Worm (Caenorhabditis elegans) whole organism, L1 larva: Measurements from ENCODE around the gene clec-247.

Experiments used
- C04F5.9 ChIP-seq: sonication (generic microtip); optimal IDR thresholded peaks from 2 replicates; lab custom pipeline; 2016; ENCODE audit warnings: missing genetic modification characterization, missing compliant biosample characterization
- C16A3.4 ChIP-seq: fragments of 150-350 bp; optimal IDR thresholded peaks from 2 replicates; lab custom pipeline; 2014; ENCODE audit warnings: missing biosample characterization, missing genetic modification characterization
- Y116A8C.19 ChIP-seq: sonication (generic microtip); optimal IDR thresholded peaks from 2 replicates; lab custom pipeline; 2016; ENCODE audit warnings: missing compliant biosample characterization, missing genetic modification characterization, borderline replicate concordance
- aha-1 ChIP-seq: fragments of 150-350 bp; optimal IDR thresholded peaks from 2 replicates; lab custom pipeline; 2014; ENCODE audit warnings: missing biosample characterization, missing genetic modification characterization
- aly-2 ChIP-seq: fragments of 150-350 bp; optimal IDR thresholded peaks from 2 replicates; lab custom pipeline; 2014; ENCODE audit warnings: missing biosample characterization, missing genetic modification characterization
- ama-1 ChIP-seq: fragments of 150-350 bp; optimal IDR thresholded peaks from 2 replicates; lab custom pipeline; 2014
- blmp-1 ChIP-seq: fragments of 150-350 bp; optimal IDR thresholded peaks from 2 replicates; lab custom pipeline; 2014; ENCODE audit warnings: missing biosample characterization, missing genetic modification characterization
- ceh-8 ChIP-seq: fragments of 200-800 bp; sonication (Bioruptor generic); optimal IDR thresholded peaks from 2 replicates; lab custom pipeline; 2018; ENCODE audit warnings: mild to moderate bottlenecking, missing genetic modification characterization, moderate library complexity, missing compliant biosample characterization
- ceh-90 ChIP-seq: sonication (generic microtip); optimal IDR thresholded peaks from 2 replicates; lab custom pipeline; 2016; ENCODE audit warnings: missing genetic modification characterization, missing compliant biosample characterization
- dpl-1 ChIP-seq, 3 experiments: fragments of 150-350 bp in 2 of 3; sonication (generic microtip) in 1 of 3; optimal IDR thresholded peaks; 2 replicates each; lab custom pipeline; 2014 to 2017; ENCODE audit warnings: missing biosample characterization in 3 of 3, missing genetic modification characterization in 3 of 3, missing genetic modification reagents in 3 of 3
- efl-1 ChIP-seq, 4 experiments: fragments of 150-350 bp; optimal IDR thresholded peaks in 3 of 4; peaks in 1 of 4; 1 replicate in 1 of 4; 2 replicates in 3 of 4; lab custom pipeline; 2014; ENCODE audit warnings: missing biosample characterization in 2 of 4, missing genetic modification characterization in 2 of 4, missing genetic modification reagents in 2 of 4
- egl-13 ChIP-seq: sonication (generic microtip); optimal IDR thresholded peaks from 2 replicates; lab custom pipeline; 2016; ENCODE audit warnings: missing genotype, missing genetic modification reagents, missing genetic modification characterization, missing compliant biosample characterization
- ets-5 ChIP-seq: fragments of 200-800 bp; sonication (Bioruptor generic); IDR thresholded peaks from 2 replicates; pipeline ENCODE4 v1.3.6; 2022; ENCODE audit warnings: missing genetic modification characterization, missing compliant biosample characterization
- fkh-8 ChIP-seq: sonication (generic microtip); optimal IDR thresholded peaks from 2 replicates; lab custom pipeline; 2016; ENCODE audit warnings: mild to moderate bottlenecking, missing genetic modification characterization, missing compliant biosample characterization
- fos-1 ChIP-seq: fragments of 150-350 bp; optimal IDR thresholded peaks from 2 replicates; lab custom pipeline; 2014; ENCODE audit warnings: missing biosample characterization, missing genetic modification characterization
- grh-1 ChIP-seq: fragments of 200-800 bp; sonication (Bioruptor generic); IDR thresholded peaks from 2 replicates; pipeline ENCODE4 v1.3.6; 2022; ENCODE audit warnings: missing genetic modification reagents, missing genetic modification characterization, missing compliant biosample characterization
- irx-1 ChIP-seq: sonication (generic microtip); optimal IDR thresholded peaks from 2 replicates; lab custom pipeline; 2016; ENCODE audit warnings: missing genetic modification characterization, missing compliant biosample characterization
- jun-1 ChIP-seq: fragments of 150-350 bp; optimal IDR thresholded peaks from 2 replicates; lab custom pipeline; 2014; ENCODE audit warnings: missing biosample characterization, missing genetic modification reagents, missing genetic modification characterization
- lin-35 ChIP-seq, 2 experiments: fragments of 150-350 bp; optimal IDR thresholded peaks; 2 replicates each; lab custom pipeline; 2014; ENCODE audit warnings: missing biosample characterization in 2 of 2, missing genetic modification characterization in 2 of 2, missing genetic modification reagents in 2 of 2
- mep-1 ChIP-seq: fragments of 150-350 bp; optimal IDR thresholded peaks from 2 replicates; lab custom pipeline; 2014; ENCODE audit warnings: missing biosample characterization, missing genetic modification characterization
- nhr-12 ChIP-seq: sonication (generic microtip); optimal IDR thresholded peaks from 2 replicates; lab custom pipeline; 2017; ENCODE audit warnings: missing biosample characterization, missing genetic modification characterization
- nhr-19 ChIP-seq: fragments of 200-800 bp; sonication (Bioruptor generic); conservative IDR thresholded peaks from 2 replicates; pipeline ENCODE4 v1.3.6; 2022; ENCODE audit warnings: missing genetic modification characterization, missing compliant biosample characterization
- nhr-20 ChIP-seq: sonication (generic microtip); optimal IDR thresholded peaks from 2 replicates; lab custom pipeline; 2016; ENCODE audit warnings: mild to moderate bottlenecking, missing genetic modification characterization, missing compliant biosample characterization
- nhr-237 ChIP-seq: fragments of 150-350 bp; optimal IDR thresholded peaks from 2 replicates; lab custom pipeline; 2014; ENCODE audit warnings: missing biosample characterization, missing genetic modification characterization
- nhr-28 ChIP-seq: fragments of 150-350 bp; optimal IDR thresholded peaks from 2 replicates; lab custom pipeline; 2014; ENCODE audit warnings: missing biosample characterization, missing genetic modification characterization
- nhr-47 ChIP-seq: sonication (generic microtip); optimal IDR thresholded peaks from 2 replicates; lab custom pipeline; 2016; ENCODE audit warnings: mild to moderate bottlenecking, missing genetic modification characterization, moderate library complexity, missing compliant biosample characterization
- nhr-71 ChIP-seq: sonication (generic microtip); optimal IDR thresholded peaks from 2 replicates; lab custom pipeline; 2016; ENCODE audit warnings: mild to moderate bottlenecking, missing genetic modification characterization, moderate library complexity, missing compliant biosample characterization
- nhr-85 ChIP-seq: sonication (generic microtip); peaks from one replicate; lab custom pipeline; 2016; ENCODE audit warnings: missing genetic modification characterization, inconsistent platforms, missing compliant biosample characterization
- pax-3 ChIP-seq: fragments of 200-800 bp; sonication (Bioruptor generic); optimal IDR thresholded peaks from 2 replicates; lab custom pipeline; 2018; ENCODE audit warnings: mild to moderate bottlenecking, missing genetic modification characterization, moderate library complexity, missing compliant biosample characterization
- skn-1 ChIP-seq: fragments of 150-350 bp; optimal IDR thresholded peaks from 2 replicates; lab custom pipeline; 2014; ENCODE audit warnings: missing biosample characterization, missing genetic modification characterization
- snpc-4 ChIP-seq: fragments of 150-350 bp; optimal IDR thresholded peaks from 2 replicates; lab custom pipeline; 2014; ENCODE audit warnings: missing biosample characterization, missing genetic modification characterization
- sptf-1 ChIP-seq: fragments of 150-350 bp; optimal IDR thresholded peaks from 2 replicates; lab custom pipeline; 2014; ENCODE audit warnings: missing biosample characterization, missing genetic modification characterization
- sup-37 ChIP-seq: fragments of 200-800 bp; sonication (Bioruptor generic); optimal IDR thresholded peaks from 2 replicates; lab custom pipeline; 2018; ENCODE audit warnings: mild to moderate bottlenecking, missing genetic modification characterization, missing compliant biosample characterization
- unc-30 ChIP-seq: sonication (generic microtip); optimal IDR thresholded peaks from 2 replicates; lab custom pipeline; 2017; ENCODE audit warnings: missing biosample characterization, missing genetic modification characterization
- unc-62 ChIP-seq: fragments of 150-350 bp; optimal IDR thresholded peaks from 2 replicates; lab custom pipeline; 2014; ENCODE audit warnings: missing biosample characterization, missing genetic modification reagents, missing genetic modification characterization
- unc-98 ChIP-seq: fragments of 200-800 bp; sonication (Bioruptor generic); IDR thresholded peaks from 2 replicates; pipeline ENCODE4 v1.3.6; 2022; ENCODE audit warnings: missing genetic modification characterization, missing compliant biosample characterization
- zag-1 ChIP-seq: fragments of 150-350 bp; optimal IDR thresholded peaks from 2 replicates; lab custom pipeline; 2014; ENCODE audit warnings: missing biosample characterization, missing genetic modification characterization
- ztf-11 ChIP-seq, 2 experiments: sonication (generic microtip); optimal IDR thresholded peaks; 2 replicates each; lab custom pipeline; 2016 to 2017; ENCODE audit warnings: missing genetic modification characterization in 2 of 2, missing biosample characterization in 1 of 2, missing compliant biosample characterization in 1 of 2
- ztf-4 ChIP-seq: fragments of 150-350 bp; optimal IDR thresholded peaks from 2 replicates; lab custom pipeline; 2014; ENCODE audit warnings: missing biosample characterization, missing genetic modification characterization

clec-247 gene

ce11 chrV:18269885-18270284 is 12.8 kb upstream of the clec-247 start, which contains the start of gene skr-6:
TSS of gene skr-6 (minus strand) at chrV:18269985.
- TF ChIP-seq ceh-8 (no peak), nhr-237 (tag; lab: Kevin White, UChicago) (no peak), zag-1 (tag; lab: Kevin White, UChicago) (no peak), C04F5.9 (tag; lab: Kevin White, UChicago) (no peak), mep-1 (tag; lab: Kevin White, UChicago) (no peak), irx-1 (tag; lab: Kevin White, UChicago) (no peak), aha-1 (no peak), unc-62 (GFP tag; lab: Kevin White, UChicago) (no peak), skn-1 (tag; lab: Kevin White, UChicago) (no peak), egl-13 (tag; lab: Kevin White, UChicago) (no peak), Y116A8C.19 (tag; lab: Kevin White, UChicago) (no peak), dpl-1 (GFP tag; optimal IDR thresholded peaks at IDR 0.05; lab: Kevin White, UChicago) (no peak)

- TF ChIP-seq nhr-20 (tag; lab: Kevin White, UChicago): no peak
- TF ChIP-seq blmp-1 (tag; lab: Kevin White, UChicago): no peak
- no peak for TF ChIP-seq unc-98 (GFP tag; lab: Robert Waterston, UW)
- no peak for TF ChIP-seq snpc-4
- TF ChIP-seq nhr-28 (tag; lab: Kevin White, UChicago): no peak
- no peak for TF ChIP-seq fos-1 (tag; lab: Kevin White, UChicago)
- TF ChIP-seq nhr-12 (tag; lab: Kevin White, UChicago): no peak
- no peak for TF ChIP-seq ama-1 (lab: Kevin White, UChicago)
- TF ChIP-seq pax-3: no peak
These were observed 12.3 kb upstream of the clec-247 start, which contains the start of gene Y37H2C.4 for ce11 chrV:18270403-18270802. TSS of gene Y37H2C.4 (plus strand) at chrV:18270703.

ce11 chrV:18280778-18281177 is 1.9 kb upstream of the clec-247 start, which contains the start of gene Y51A2A.16:
TSS of gene Y51A2A.16 (minus strand) at chrV:18280878.
- no peak for TF ChIP-seq jun-1 (tag; lab: Kevin White, UChicago)
- no peak for TF ChIP-seq sptf-1 (tag; lab: Kevin White, UChicago)
- TF ChIP-seq ceh-90 (tag; lab: Kevin White, UChicago): no peak
- no peak for TF ChIP-seq unc-30 (tag; lab: Kevin White, UChicago)
- no peak for TF ChIP-seq ztf-11 (tag; optimal IDR thresholded peaks at IDR 0.05; lab: Kevin White, UChicago)
- TF ChIP-seq grh-1 (GFP tag; lab: Robert Waterston, UW): no peak

ce11 chrV:18290642-18291041 is 7.9 kb downstream of the clec-247 start, which contains the start of gene Y51A2A.4:
TSS of gene Y51A2A.4 (plus strand) at chrV:18290942.
- TF ChIP-seq grh-1 (GFP tag; lab: Robert Waterston, UW) (no peak), fkh-8 (tag; lab: Kevin White, UChicago) (no peak), efl-1 (optimal IDR thresholded peaks at IDR 0.05; lab: Kevin White, UChicago) (no peak), efl-1 (GFP tag; optimal IDR thresholded peaks at IDR 0.05 in 1 of 2; lab: Kevin White, UChicago) (peak in 1 of 2 experiments; percentile 38), nhr-71 (no peak), ceh-90 (tag; lab: Kevin White, UChicago) (no peak)

ce11 chrV:18292295-18292694 is 9.6 kb downstream of the clec-247 start, which contains the start of gene Y51A2A.12:
TSS of gene Y51A2A.12 (plus strand) at chrV:18292595.
- TF ChIP-seq nhr-19: no peak
- TF ChIP-seq jun-1 (tag; lab: Kevin White, UChicago): no peak
- no peak for TF ChIP-seq ztf-4 (tag; lab: Kevin White, UChicago)
- no peak for TF ChIP-seq ets-5 (GFP tag; lab: Robert Waterston, UW)
- no peak for TF ChIP-seq nhr-47 (tag; lab: Kevin White, UChicago)
- no peak for TF ChIP-seq nhr-85 (tag; lab: Kevin White, UChicago)
- TF ChIP-seq C16A3.4 (tag; lab: Kevin White, UChicago): no peak
- TF ChIP-seq lin-35 (GFP tag; optimal IDR thresholded peaks at IDR 0.05; lab: Kevin White, UChicago): no peak
- TF ChIP-seq sup-37 (GFP tag; lab: Kevin White, UChicago): no peak
- TF ChIP-seq aly-2: no peak
- no peak for TF ChIP-seq egl-13 (tag; lab: Kevin White, UChicago)
- no peak for TF ChIP-seq fos-1 (tag; lab: Kevin White, UChicago)
- no peak for TF ChIP-seq mep-1 (tag; lab: Kevin White, UChicago)
